In genomic region chr2L:5979957-5980861, dm6 we compare ENCODE assay signal across 1 fruit fly cellular context.
TF ChIP-seq lines count a peak whose summit lies in the region.

No protein-coding gene starts in this region.

TF ChIP-seq in whole organism, embryonic, 481 proteins besides CTCF, POLR2A, EP300 and RAD21 (continued from another document):
- TF ChIP-seq Trl (optimal IDR thresholded peaks at IDR 0.05; lab: Kevin White, UChicago) (peak; percentile 97 to 98), Trl (GFP tag; optimal IDR thresholded peaks at IDR 0.05; lab: Kevin White, UChicago) (peak; percentile 62), bigmax (GFP tag; optimal IDR thresholded peaks at IDR 0.05; lab: Kevin White, UChicago) (no peak), disco-r (GFP tag; optimal IDR thresholded peaks at IDR 0.05; lab: Kevin White, UChicago) (no peak), NfI (GFP tag; optimal IDR thresholded peaks at IDR 0.05; lab: Kevin White, UChicago) (peak; percentile 4), z (GFP tag; IDR thresholded peaks at IDR 0.05; lab: Robert Waterston, UW) (no peak), Dad (GFP tag; optimal IDR thresholded peaks at IDR 0.05; lab: Kevin White, UChicago) (peak; percentile 21), insv (GFP tag; optimal IDR thresholded peaks at IDR 0.05; lab: Kevin White, UChicago) (peak in 1 of 2 experiments; percentile 37), grn (GFP tag; optimal IDR thresholded peaks at IDR 0.05; lab: Kevin White, UChicago) (peak; percentile 4), CG2120 (GFP tag; optimal IDR thresholded peaks at IDR 0.05; lab: Kevin White, UChicago) (peak; percentile 17), lab (GFP tag; optimal IDR thresholded peaks at IDR 0.05; lab: Kevin White, UChicago) (peak; percentile 73), CG18011 (GFP tag; optimal IDR thresholded peaks at IDR 0.05; lab: Kevin White, UChicago) (peak; percentile 13), Blimp-1 (GFP tag; optimal IDR thresholded peaks at IDR 0.05; lab: Kevin White, UChicago) (peak; percentile 4), org-1 (GFP tag; optimal IDR thresholded peaks at IDR 0.05; lab: Kevin White, UChicago) (no peak), Hr51 (GFP tag; optimal IDR thresholded peaks at IDR 0.05; lab: Kevin White, UChicago) (peak in 1 of 2 experiments; percentile 7), CG8290 (GFP tag; optimal IDR thresholded peaks at IDR 0.05; lab: Kevin White, UChicago) (no peak), CG8290 (tag; optimal IDR thresholded peaks at IDR 0.05; lab: Kevin White, UChicago) (peak in 1 of 2 experiments; percentile 70), nerfin-1 (tag; optimal IDR thresholded peaks at IDR 0.05; lab: Kevin White, UChicago) (peak; percentile 32), CG10654 (GFP tag; optimal IDR thresholded peaks at IDR 0.05; lab: Kevin White, UChicago) (no peak), Eip74EF (GFP tag; optimal IDR thresholded peaks at IDR 0.05; lab: Kevin White, UChicago) (peak in 1 of 2 experiments; percentile 62), CG15269 (tag; optimal IDR thresholded peaks at IDR 0.05; lab: Kevin White, UChicago) (peak; percentile 4), Deaf1 (tag; optimal IDR thresholded peaks at IDR 0.05; lab: Kevin White, UChicago) (peak; percentile 51), CG2202 (tag; optimal IDR thresholded peaks at IDR 0.05; lab: Kevin White, UChicago) (no peak), Stat92E (GFP tag; optimal IDR thresholded peaks at IDR 0.05; lab: Kevin White, UChicago) (peak in 1 of 3 experiments; percentile 79), C15 (GFP tag; IDR thresholded peaks at IDR 0.05; lab: Robert Waterston, UW) (no peak), CG34376 (GFP tag; optimal IDR thresholded peaks at IDR 0.05; lab: Kevin White, UChicago) (peak; percentile 75), CG30431 (GFP tag; optimal IDR thresholded peaks at IDR 0.05; lab: Kevin White, UChicago) (no peak), sens (GFP tag; lab: Kevin White, UChicago) (peak; percentile 82), CG9932 (GFP tag; IDR thresholded peaks at IDR 0.05; lab: Robert Waterston, UW) (no peak), Lpt (GFP tag; optimal IDR thresholded peaks at IDR 0.05; lab: Kevin White, UChicago) (no peak), CG12071 (GFP tag; optimal IDR thresholded peaks at IDR 0.05; lab: Kevin White, UChicago) (peak; percentile 68), cwo (GFP tag; optimal IDR thresholded peaks at IDR 0.05; lab: Kevin White, UChicago) (peak; percentile 33), CG8924 (tag; optimal IDR thresholded peaks at IDR 0.05; lab: Kevin White, UChicago) (peak; percentile 23), NC2β (GFP tag; optimal IDR thresholded peaks at IDR 0.05; lab: Kevin White, UChicago) (peak; percentile 28), Side (GFP tag; optimal IDR thresholded peaks at IDR 0.05; lab: Kevin White, UChicago) (peak; percentile 39), CG12769 (tag; optimal IDR thresholded peaks at IDR 0.05; lab: Kevin White, UChicago) (peak; percentile 23), Optix (GFP tag; IDR thresholded peaks at IDR 0.05; lab: Robert Waterston, UW) (no peak), CG12299 (tag; optimal IDR thresholded peaks at IDR 0.05; lab: Kevin White, UChicago) (peak; percentile 64), dmrt99B (tag; optimal IDR thresholded peaks at IDR 0.05; lab: Kevin White, UChicago) (peak; percentile 30), CG10267 (tag; optimal IDR thresholded peaks at IDR 0.05; lab: Kevin White, UChicago) (peak; percentile 26), CG2875 (GFP tag; optimal IDR thresholded peaks at IDR 0.05; lab: Kevin White, UChicago) (no peak), CG10431 (GFP tag; optimal IDR thresholded peaks at IDR 0.05; lab: Kevin White, UChicago) (peak; percentile 35), CG7271 (tag; optimal IDR thresholded peaks at IDR 0.05; lab: Kevin White, UChicago) (no peak), fru (optimal IDR thresholded peaks at IDR 0.05; lab: Kevin White, UChicago) (no peak), ERR (GFP tag; optimal IDR thresholded peaks at IDR 0.05; lab: Kevin White, UChicago) (peak; percentile 50), nom (GFP tag; optimal IDR thresholded peaks at IDR 0.05; lab: Kevin White, UChicago) (peak; percentile 85), abd-A (tag; optimal IDR thresholded peaks at IDR 0.05; lab: Kevin White, UChicago) (peak; percentile 75), Taf1 (GFP tag; IDR thresholded peaks at IDR 0.05; lab: Robert Waterston, UW) (no peak), CG4328 (GFP tag; optimal IDR thresholded peaks at IDR 0.05; lab: Kevin White, UChicago) (peak; percentile 0), CG4707 (GFP tag; optimal IDR thresholded peaks at IDR 0.05; lab: Kevin White, UChicago) (peak; percentile 11), pros (GFP tag; optimal IDR thresholded peaks at IDR 0.05; lab: Kevin White, UChicago) (peak; percentile 91), gsb-n (tag; optimal IDR thresholded peaks at IDR 0.05; lab: Kevin White, UChicago) (peak; percentile 5), dpn (GFP tag; optimal IDR thresholded peaks at IDR 0.05; lab: Kevin White, UChicago) (peak in 1 of 2 experiments; percentile 9), CG17385 (GFP tag; optimal IDR thresholded peaks at IDR 0.05; lab: Kevin White, UChicago) (peak; percentile 58), CG6854 (GFP tag; optimal IDR thresholded peaks at IDR 0.05; lab: Kevin White, UChicago) (peak; percentile 65), gcm (GFP tag; optimal IDR thresholded peaks at IDR 0.05; lab: Kevin White, UChicago) (peak; percentile 26), CG9609 (GFP tag; optimal IDR thresholded peaks at IDR 0.05; lab: Kevin White, UChicago) (no peak), CG10147 (GFP tag; optimal IDR thresholded peaks at IDR 0.05; lab: Kevin White, UChicago) (peak; percentile 26), jumu (GFP tag; optimal IDR thresholded peaks at IDR 0.05; lab: Kevin White, UChicago) (peak; percentile 12), Doc3 (GFP tag; IDR thresholded peaks at IDR 0.05; lab: Robert Waterston, UW; ENCODE audit: partially characterized antibody) (no peak), CG15514 (GFP tag; optimal IDR thresholded peaks at IDR 0.05; lab: Kevin White, UChicago) (peak; percentile 25), Sin3A (optimal IDR thresholded peaks at IDR 0.05; lab: Kevin White, UChicago) (peak; percentile 3), Meics (GFP tag; optimal IDR thresholded peaks at IDR 0.05; lab: Kevin White, UChicago) (peak; percentile 23), CG7786 (GFP tag; optimal IDR thresholded peaks at IDR 0.05; lab: Kevin White, UChicago) (no peak), CG3847 (GFP tag; IDR thresholded peaks at IDR 0.05; lab: Robert Waterston, UW) (no peak), bab2 (GFP tag; optimal IDR thresholded peaks at IDR 0.05; lab: Kevin White, UChicago) (no peak), CG11398 (GFP tag; optimal IDR thresholded peaks at IDR 0.05; lab: Kevin White, UChicago) (peak; percentile 53), PHDP (tag; optimal IDR thresholded peaks at IDR 0.05; lab: Kevin White, UChicago) (peak; percentile 22), Hmr (GFP tag; optimal IDR thresholded peaks at IDR 0.05; lab: Kevin White, UChicago) (peak; percentile 39), CG17829 (tag; optimal IDR thresholded peaks at IDR 0.05; lab: Kevin White, UChicago) (peak; percentile 5), ato (GFP tag; IDR thresholded peaks at IDR 0.05; lab: Robert Waterston, UW; ENCODE audit: partially characterized antibody) (no peak), salm (tag; optimal IDR thresholded peaks at IDR 0.05; lab: Kevin White, UChicago) (peak; percentile 42), Asciz (GFP tag; optimal IDR thresholded peaks at IDR 0.05; lab: Kevin White, UChicago) (peak; percentile 31), CG10209 (GFP tag; optimal IDR thresholded peaks at IDR 0.05; lab: Kevin White, UChicago) (no peak), gfzf (GFP tag; optimal IDR thresholded peaks at IDR 0.05; lab: Kevin White, UChicago) (no peak), BtbVII (GFP tag; optimal IDR thresholded peaks at IDR 0.05; lab: Kevin White, UChicago) (peak; percentile 73), Hand (GFP tag; optimal IDR thresholded peaks at IDR 0.05; lab: Kevin White, UChicago) (peak; percentile 64), repo (GFP tag; optimal IDR thresholded peaks at IDR 0.05; lab: Kevin White, UChicago) (no peak), Usf (GFP tag; optimal IDR thresholded peaks at IDR 0.05; lab: Kevin White, UChicago) (no peak), sug (tag; optimal IDR thresholded peaks at IDR 0.05; lab: Kevin White, UChicago) (peak; percentile 99), Med (GFP tag; lab: Kevin White, UChicago) (peak; percentile 87), kay (GFP tag; optimal IDR thresholded peaks at IDR 0.05; lab: Kevin White, UChicago) (peak; percentile 98), CG5953 (GFP tag; IDR thresholded peaks at IDR 0.05; lab: Robert Waterston, UW) (no peak), Fer2 (tag; optimal IDR thresholded peaks at IDR 0.05; lab: Kevin White, UChicago) (no peak), odd (GFP tag; optimal IDR thresholded peaks at IDR 0.05; lab: Kevin White, UChicago) (peak; percentile 57), wek (GFP tag; optimal IDR thresholded peaks at IDR 0.05; lab: Kevin White, UChicago) (peak; percentile 57), scrt (GFP tag; optimal IDR thresholded peaks at IDR 0.05; lab: Kevin White, UChicago) (peak; percentile 49), CG1233 (GFP tag; optimal IDR thresholded peaks at IDR 0.05; lab: Kevin White, UChicago) (peak; percentile 37), CG15479 (GFP tag; optimal IDR thresholded peaks at IDR 0.05; lab: Kevin White, UChicago) (peak; percentile 21), Jarid2 (GFP tag; optimal IDR thresholded peaks at IDR 0.05; lab: Kevin White, UChicago) (peak; percentile 82), Dfd (GFP tag; optimal IDR thresholded peaks at IDR 0.05; lab: Kevin White, UChicago) (no peak), dati (GFP tag; IDR thresholded peaks at IDR 0.05; lab: Robert Waterston, UW) (no peak), Mes4 (GFP tag; optimal IDR thresholded peaks at IDR 0.05; lab: Kevin White, UChicago) (peak; percentile 10), tx (GFP tag; optimal IDR thresholded peaks at IDR 0.05; lab: Kevin White, UChicago) (no peak), CG6765 (GFP tag; optimal IDR thresholded peaks at IDR 0.05; lab: Kevin White, UChicago) (peak; percentile 80), Nf-YB (GFP tag; optimal IDR thresholded peaks at IDR 0.05; lab: Kevin White, UChicago) (peak; percentile 20), B-H2 (GFP tag; optimal IDR thresholded peaks at IDR 0.05; lab: Kevin White, UChicago) (peak; percentile 51), ap (GFP tag; IDR thresholded peaks at IDR 0.05; lab: Robert Waterston, UW) (no peak), Atf6 (GFP tag; IDR thresholded peaks at IDR 0.05; lab: Robert Waterston, UW) (no peak), CG1647 (GFP tag; optimal IDR thresholded peaks at IDR 0.05; lab: Kevin White, UChicago) (no peak), Dref (GFP tag; IDR thresholded peaks at IDR 0.05; lab: Robert Waterston, UW) (no peak), Dek (tag; optimal IDR thresholded peaks at IDR 0.05; lab: Kevin White, UChicago) (no peak), CG9727 (GFP tag; optimal IDR thresholded peaks at IDR 0.05; lab: Kevin White, UChicago) (no peak), ci (GFP tag; IDR thresholded peaks at IDR 0.05; lab: Robert Waterston, UW) (no peak), CG15073 (GFP tag; optimal IDR thresholded peaks at IDR 0.05; lab: Kevin White, UChicago) (no peak), D (optimal IDR thresholded peaks at IDR 0.05; lab: Kevin White, UChicago) (no peak), D (GFP tag; optimal IDR thresholded peaks at IDR 0.05; lab: Kevin White, UChicago) (no peak)
TF ChIP-seq in whole organism, embryonic: peak in this region for 118.
